Worm (Caenorhabditis elegans) whole organism, young adult: ENCODE results near the gene sre-42.

ENCODE experiments used
- aptf-2 ChIP-seq: fragments of 200-800 bp; sonication (Bioruptor generic); conservative IDR thresholded peaks from 2 replicates; pipeline ENCODE4 v1.3.6; 2022; ENCODE audit warnings: missing genetic modification reagents, missing genetic modification characterization, missing compliant biosample characterization
- cebp-2 ChIP-seq: fragments of 200-800 bp; sonication (Bioruptor generic); IDR thresholded peaks from 2 replicates; pipeline ENCODE4 v1.3.6; 2022; ENCODE audit warnings: missing genetic modification characterization, missing compliant biosample characterization
- ceh-40 ChIP-seq: fragments of 200-800 bp; sonication (Bioruptor generic); IDR thresholded peaks from 2 replicates; pipeline ENCODE4 v1.3.6; 2022; ENCODE audit warnings: missing genetic modification characterization, missing compliant biosample characterization
- dpl-1 ChIP-seq: fragments of 150-350 bp; optimal IDR thresholded peaks from 2 replicates; lab custom pipeline; 2014; ENCODE audit warnings: missing biosample characterization, missing genetic modification reagents, missing genetic modification characterization
- egl-44 ChIP-seq: fragments of 200-800 bp; sonication (Bioruptor generic); IDR thresholded peaks from 2 replicates; pipeline ENCODE4 v1.3.6; 2022; ENCODE audit warnings: missing genetic modification reagents, missing genetic modification characterization, missing compliant biosample characterization
- ekl-4 ChIP-seq: fragments of 200-800 bp; sonication (Bioruptor generic); IDR thresholded peaks from 2 replicates; pipeline ENCODE4 v1.3.6; 2022; ENCODE audit warnings: missing genetic modification reagents, missing genetic modification characterization, missing compliant biosample characterization
- hlh-12 ChIP-seq: sonication (generic microtip); optimal IDR thresholded peaks from 2 replicates; lab custom pipeline; 2016; ENCODE audit warnings: missing genetic modification characterization, missing compliant biosample characterization
- nhr-90 ChIP-seq: sonication (generic microtip); optimal IDR thresholded peaks from 2 replicates; lab custom pipeline; 2016; ENCODE audit warnings: missing genotype, mild to moderate bottlenecking, missing genetic modification characterization, missing compliant biosample characterization
- unc-62 ChIP-seq: fragments of 150-350 bp; optimal IDR thresholded peaks from 2 replicates; lab custom pipeline; 2014; ENCODE audit warnings: missing biosample characterization, missing genetic modification reagents, missing genetic modification characterization

DNA sequence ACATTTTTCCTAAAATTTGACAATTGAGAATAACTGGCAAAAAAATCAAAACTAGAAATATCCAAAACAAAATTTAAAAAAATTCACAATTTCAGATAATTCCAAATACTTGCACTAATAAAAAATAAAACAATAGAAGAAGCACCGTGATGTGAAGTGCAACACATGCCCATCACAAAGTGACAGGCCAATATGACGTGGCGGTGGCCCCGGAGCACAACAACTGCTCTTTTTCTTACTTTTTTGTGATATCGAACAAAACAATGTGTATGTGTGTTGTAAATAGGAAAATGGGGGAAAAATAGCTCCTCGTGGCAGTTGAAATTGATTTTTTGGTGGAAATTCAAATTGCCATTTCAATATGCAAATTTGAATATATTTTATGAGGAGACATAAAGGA lies 32.9 kb downstream of the sre-42 start:
- TF ChIP-seq dpl-1 (GFP tag; lab: Kevin White, UChicago): no peak
- no peak for TF ChIP-seq nhr-90 (tag; lab: Kevin White, UChicago)
- no peak for TF ChIP-seq egl-44 (GFP tag; lab: Robert Waterston, UW)
- no peak for TF ChIP-seq cebp-2
- no peak for TF ChIP-seq hlh-12
- TF ChIP-seq aptf-2 (GFP tag; lab: Robert Waterston, UW): no peak
- TF ChIP-seq unc-62 (GFP tag; lab: Kevin White, UChicago): peak; percentile 91
- no peak for TF ChIP-seq ekl-4 (GFP tag; lab: Robert Waterston, UW)
- TF ChIP-seq ceh-40 (GFP tag; lab: Robert Waterston, UW): no peak
